Worm (Caenorhabditis elegans) whole organism, L3 larva: ENCODE data around the gene lron-4.

Experiments used
- R02D3.7 ChIP-seq: fragments of 150-350 bp; optimal IDR thresholded peaks from 2 replicates; lab custom pipeline; 2014; ENCODE audit warnings: missing biosample characterization, missing genetic modification characterization
- ZK546.5 ChIP-seq: sonication (generic microtip); optimal IDR thresholded peaks from 2 replicates; lab custom pipeline; 2017; ENCODE audit warnings: missing biosample characterization, missing genetic modification characterization
- aly-2 ChIP-seq: fragments of 150-350 bp; optimal IDR thresholded peaks from 2 replicates; lab custom pipeline; 2014; ENCODE audit warnings: missing biosample characterization, missing genetic modification characterization
- ama-1 ChIP-seq: fragments of 150-350 bp; optimal IDR thresholded peaks from 2 replicates; lab custom pipeline; 2018
- ceh-28 ChIP-seq: fragments of 150-350 bp; optimal IDR thresholded peaks from 2 replicates; lab custom pipeline; 2014; ENCODE audit warnings: missing biosample characterization, missing genetic modification reagents, missing genetic modification characterization
- ceh-82 ChIP-seq: fragments of 150-350 bp; optimal IDR thresholded peaks from 2 replicates; lab custom pipeline; 2014; ENCODE audit warnings: missing biosample characterization, missing genetic modification characterization
- ceh-9 ChIP-seq: sonication (generic microtip); optimal IDR thresholded peaks from 2 replicates; lab custom pipeline; 2018; ENCODE audit warnings: missing biosample characterization, missing genetic modification characterization
- egl-27 ChIP-seq: sonication (generic microtip); optimal IDR thresholded peaks from 4 replicates; lab custom pipeline; 2017; ENCODE audit warnings: missing biosample characterization, missing genetic modification reagents, missing genetic modification characterization
- egl-5 ChIP-seq: fragments of 150-350 bp; optimal IDR thresholded peaks from 2 replicates; lab custom pipeline; 2017; ENCODE audit warnings: missing biosample characterization, missing genetic modification reagents, missing genetic modification characterization, inconsistent platforms
- elt-1 ChIP-seq: fragments of 150-350 bp; optimal IDR thresholded peaks from 2 replicates; lab custom pipeline; 2014; ENCODE audit warnings: missing biosample characterization, missing genetic modification characterization
- elt-2 ChIP-seq: sonication (generic microtip); optimal IDR thresholded peaks from 2 replicates; lab custom pipeline; 2016; ENCODE audit warnings: missing genetic modification reagents, mild to moderate bottlenecking, missing genetic modification characterization, missing compliant biosample characterization
- elt-3 ChIP-seq, 3 experiments: fragments of 150-350 bp in 1 of 3; sonication (generic microtip) in 2 of 3; optimal IDR thresholded peaks; 2 replicates in 2 of 3; 4 replicates in 1 of 3; lab custom pipeline; 2014 to 2017; ENCODE audit warnings: missing biosample characterization in 3 of 3, missing genetic modification characterization in 3 of 3
- eor-1 ChIP-seq, 2 experiments: fragments of 150-350 bp; optimal IDR thresholded peaks; 2 replicates each; lab custom pipeline; 2014 to 2018; ENCODE audit warnings: missing biosample characterization in 2 of 2, missing genetic modification characterization in 2 of 2
- fkh-10 ChIP-seq: sonication (generic microtip); optimal IDR thresholded peaks from 2 replicates; lab custom pipeline; 2017; ENCODE audit warnings: missing biosample characterization, missing genetic modification reagents, missing genetic modification characterization
- fos-1 ChIP-seq: fragments of 150-350 bp; optimal IDR thresholded peaks from 2 replicates; lab custom pipeline; 2014; ENCODE audit warnings: missing biosample characterization, missing genetic modification characterization
- hmg-11 ChIP-seq: sonication (generic microtip); optimal IDR thresholded peaks from 2 replicates; lab custom pipeline; 2016; ENCODE audit warnings: missing genetic modification characterization, missing compliant biosample characterization
- jun-1 ChIP-seq: fragments of 150-350 bp; optimal IDR thresholded peaks from 2 replicates; lab custom pipeline; 2014; ENCODE audit warnings: missing biosample characterization, missing genetic modification reagents, missing genetic modification characterization
- lin-15B ChIP-seq: fragments of 150-350 bp; optimal IDR thresholded peaks from 2 replicates; lab custom pipeline; 2014; ENCODE audit warnings: missing biosample characterization, missing genetic modification characterization
- lin-39 ChIP-seq: fragments of 150-350 bp; optimal IDR thresholded peaks from 2 replicates; lab custom pipeline; 2018; ENCODE audit warnings: missing biosample characterization, missing genetic modification reagents, missing genetic modification characterization
- lsy-12 ChIP-seq: sonication (generic microtip); optimal IDR thresholded peaks from 2 replicates; lab custom pipeline; 2016; ENCODE audit warnings: mild to moderate bottlenecking, missing genetic modification characterization, missing compliant biosample characterization
- mdl-1 ChIP-seq: fragments of 150-350 bp; optimal IDR thresholded peaks from 2 replicates; lab custom pipeline; 2014; ENCODE audit warnings: missing biosample characterization, missing genetic modification characterization
- mml-1 ChIP-seq: fragments of 150-350 bp; sonication (generic microtip); optimal IDR thresholded peaks from 3 replicates; lab custom pipeline; 2014; ENCODE audit warnings: missing biosample characterization, missing genetic modification characterization
- nfya-1 ChIP-seq: sonication (generic microtip); optimal IDR thresholded peaks from 2 replicates; lab custom pipeline; 2017; ENCODE audit warnings: missing genetic modification characterization, mild to moderate bottlenecking, missing compliant biosample characterization, antibody characterized with exemption, moderate library complexity; ENCODE audit not compliant: insufficient read depth
- nhr-11 ChIP-seq: fragments of 150-350 bp; optimal IDR thresholded peaks from 2 replicates; lab custom pipeline; 2014; ENCODE audit warnings: missing biosample characterization, missing genetic modification characterization
- nhr-237 ChIP-seq: fragments of 150-350 bp; optimal IDR thresholded peaks from 2 replicates; lab custom pipeline; 2014; ENCODE audit warnings: missing biosample characterization, missing genetic modification characterization
- nhr-25 ChIP-seq: sonication (generic microtip); optimal IDR thresholded peaks from 2 replicates; lab custom pipeline; 2017; ENCODE audit warnings: missing biosample characterization, missing genetic modification characterization
- nhr-28 ChIP-seq: fragments of 150-350 bp; optimal IDR thresholded peaks from 2 replicates; lab custom pipeline; 2014; ENCODE audit warnings: missing biosample characterization, missing genetic modification characterization
- nhr-77 ChIP-seq: fragments of 150-350 bp; optimal IDR thresholded peaks from 2 replicates; lab custom pipeline; 2014; ENCODE audit warnings: missing biosample characterization, missing genetic modification characterization
- pha-4 ChIP-seq: fragments of 150-350 bp; optimal IDR thresholded peaks from 2 replicates; lab custom pipeline; 2014; ENCODE audit warnings: missing biosample characterization, missing genetic modification reagents, missing genetic modification characterization
- pqm-1 ChIP-seq: fragments of 150-350 bp; optimal IDR thresholded peaks from 2 replicates; lab custom pipeline; 2017; ENCODE audit warnings: missing biosample characterization, missing genetic modification characterization, inconsistent platforms
- sea-2 ChIP-seq: fragments of 150-350 bp; sonication (generic microtip); optimal IDR thresholded peaks from 4 replicates; lab custom pipeline; 2014; ENCODE audit warnings: missing biosample characterization, missing genetic modification reagents, missing genetic modification characterization
- skn-1 ChIP-seq: fragments of 150-350 bp; optimal IDR thresholded peaks from 2 replicates; lab custom pipeline; 2014; ENCODE audit warnings: missing biosample characterization, missing genetic modification characterization
- snpc-4 ChIP-seq: fragments of 150-350 bp; optimal IDR thresholded peaks from 2 replicates; lab custom pipeline; 2014; ENCODE audit warnings: missing biosample characterization, missing genetic modification characterization
- tbx-2 ChIP-seq: sonication (generic microtip); optimal IDR thresholded peaks from 2 replicates; lab custom pipeline; 2016; ENCODE audit warnings: mild to moderate bottlenecking, missing genetic modification characterization, missing compliant biosample characterization
- unc-39 ChIP-seq: sonication (generic microtip); optimal IDR thresholded peaks from 4 replicates; lab custom pipeline; 2017; ENCODE audit warnings: missing biosample characterization, missing genetic modification characterization
- zag-1 ChIP-seq: fragments of 150-350 bp; optimal IDR thresholded peaks from 2 replicates; lab custom pipeline; 2014; ENCODE audit warnings: missing biosample characterization, missing genetic modification characterization
- ztf-11 ChIP-seq: fragments of 150-350 bp; optimal IDR thresholded peaks from 2 replicates; lab custom pipeline; 2014; ENCODE audit warnings: missing biosample characterization, missing genetic modification characterization
- ztf-4 ChIP-seq: fragments of 150-350 bp; optimal IDR thresholded peaks from 2 replicates; lab custom pipeline; 2014; ENCODE audit warnings: missing biosample characterization, missing genetic modification characterization

The lron-4 gene

ce11 chrII:8141135-8141534 is 29.2 kb upstream of the lron-4 start:
- TF ChIP-seq nhr-25 (tag; lab: Kevin White, UChicago) = no peak
- TF ChIP-seq sea-2 (GFP tag; lab: Kevin White, UChicago) = no peak
- no peak for TF ChIP-seq ceh-28 (tag; lab: Kevin White, UChicago)
- TF ChIP-seq mdl-1 (tag; lab: Kevin White, UChicago) = no peak
- no peak for TF ChIP-seq tbx-2
- no peak for TF ChIP-seq lin-15B (tag; lab: Kevin White, UChicago)
- no peak for TF ChIP-seq egl-27
- TF ChIP-seq lsy-12 (tag; lab: Kevin White, UChicago) = no peak
- TF ChIP-seq fos-1 (tag; lab: Kevin White, UChicago) = no peak
- TF ChIP-seq ceh-82 (tag; lab: Kevin White, UChicago) = no peak
- no peak for TF ChIP-seq nfya-1 (tag; lab: Kevin White, UChicago)
- no peak for TF ChIP-seq pqm-1 (tag; lab: Kevin White, UChicago)
- no peak for TF ChIP-seq skn-1 (tag; lab: Kevin White, UChicago)
- TF ChIP-seq egl-5 (tag; lab: Kevin White, UChicago) = no peak
- no peak for TF ChIP-seq lin-39 (tag; lab: Kevin White, UChicago)
- no peak for TF ChIP-seq nhr-11 (tag; lab: Kevin White, UChicago)
- TF ChIP-seq ztf-11 (tag; lab: Kevin White, UChicago) = no peak

DNA sequence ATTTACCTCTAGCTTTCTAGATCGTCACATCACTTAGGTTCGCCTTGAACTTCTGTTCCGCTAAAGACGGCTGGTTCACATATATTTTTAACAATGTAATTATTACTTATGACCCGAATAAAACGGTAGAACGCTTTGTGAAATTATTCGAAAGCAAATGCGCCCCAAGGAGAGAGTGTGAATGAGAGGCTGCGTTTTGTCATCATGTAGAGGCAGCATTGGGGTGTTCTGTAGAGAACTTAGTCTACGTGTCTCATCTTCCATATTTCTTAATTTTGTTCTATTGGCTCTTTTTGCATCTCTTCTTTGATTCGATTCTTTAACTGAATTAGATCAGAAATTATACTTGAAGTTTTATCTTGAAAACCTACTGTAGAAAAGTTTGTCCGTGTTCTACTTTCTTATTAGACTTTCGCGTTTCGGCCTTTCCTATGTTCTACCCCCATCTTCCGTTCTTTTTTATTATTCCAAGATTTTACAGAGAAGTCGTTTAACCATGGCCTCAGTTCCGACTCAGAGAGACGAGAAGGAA is 26.1 kb upstream of the lron-4 start, which contains the start of gene cdc-48.2:
Gene cdc-48.2 (plus strand): TSS at position 482 of the 532 bp plus-strand sequence.
- peak; percentile 90 for TF ChIP-seq skn-1 (tag; lab: Kevin White, UChicago)
- no peak for TF ChIP-seq elt-3 (tag; optimal IDR thresholded peaks at IDR 0.05; lab: Kevin White, UChicago)
- TF ChIP-seq nfya-1 (tag; lab: Kevin White, UChicago) = peak; percentile 27
- TF ChIP-seq pha-4 (tag; lab: Kevin White, UChicago) = peak; percentile 2
- no peak for TF ChIP-seq tbx-2
- no peak for TF ChIP-seq aly-2 (tag; lab: Kevin White, UChicago)
- no peak for TF ChIP-seq eor-1 (tag; optimal IDR thresholded peaks at IDR 0.05; lab: Kevin White, UChicago)
- peak; percentile 34 for TF ChIP-seq lin-15B (tag; lab: Kevin White, UChicago)
- no peak for TF ChIP-seq zag-1 (tag; lab: Kevin White, UChicago)
- TF ChIP-seq, all 47 proteins: peak for 4

DNA sequence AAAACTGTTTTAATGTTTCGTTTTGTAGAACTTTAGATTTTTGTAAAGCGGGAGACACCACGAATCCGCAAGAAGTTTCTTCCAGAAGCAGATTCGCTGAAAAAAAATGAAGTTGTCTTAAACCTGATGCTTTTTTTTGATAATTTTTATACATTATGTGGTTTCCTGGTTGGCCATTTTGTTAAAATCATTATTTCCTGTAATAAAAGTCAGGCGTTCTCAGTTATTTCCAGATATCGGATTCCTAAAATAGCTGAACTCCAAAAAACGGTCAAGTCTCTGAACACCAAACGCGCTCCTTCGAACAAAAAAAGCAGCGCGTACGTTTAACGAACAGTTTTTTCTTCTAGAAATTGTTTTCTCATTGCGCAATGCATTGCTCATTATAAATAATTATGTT is 25.4 kb upstream of the lron-4 start:
- TF ChIP-seq egl-27 (no peak), lin-15B (tag; lab: Kevin White, UChicago) (peak; percentile 31), nfya-1 (tag; lab: Kevin White, UChicago) (peak; percentile 26), lin-39 (tag; lab: Kevin White, UChicago) (no peak), hmg-11 (tag; lab: Kevin White, UChicago) (no peak), ceh-28 (tag; lab: Kevin White, UChicago) (no peak), fkh-10 (GFP tag; lab: Kevin White, UChicago) (no peak), aly-2 (tag; lab: Kevin White, UChicago) (no peak), nhr-25 (tag; lab: Kevin White, UChicago) (peak; percentile 16), snpc-4 (peak; percentile 14), tbx-2 (no peak), pha-4 (tag; lab: Kevin White, UChicago) (peak; percentile 53), jun-1 (tag; lab: Kevin White, UChicago) (no peak)

DNA sequence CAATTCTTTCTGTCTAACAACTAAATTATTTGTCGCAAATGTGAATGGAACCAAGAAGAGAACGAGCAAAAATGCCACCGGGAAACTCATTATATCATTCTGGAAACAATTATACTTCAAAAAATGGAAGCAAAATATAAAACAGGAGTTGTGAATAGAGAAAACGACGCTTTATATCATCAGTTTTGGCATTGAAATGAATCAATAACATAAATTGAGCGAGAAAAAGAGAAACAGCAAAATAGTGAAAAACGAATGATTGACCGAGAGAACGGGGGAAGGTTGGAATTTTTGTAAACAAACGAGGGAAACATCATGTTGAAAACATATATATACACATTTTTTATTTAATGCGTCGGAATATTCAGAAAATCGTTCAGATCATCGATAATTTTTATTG is 24.9 kb upstream of the lron-4 start, which contains the start of gene ctns-1:
Gene ctns-1 (minus strand): TSS at position 101 of the 400 bp plus-strand sequence.
- no peak for TF ChIP-seq mml-1 (tag; lab: Kevin White, UChicago)
- TF ChIP-seq pha-4 (tag; lab: Kevin White, UChicago) = peak; percentile 30

DNA sequence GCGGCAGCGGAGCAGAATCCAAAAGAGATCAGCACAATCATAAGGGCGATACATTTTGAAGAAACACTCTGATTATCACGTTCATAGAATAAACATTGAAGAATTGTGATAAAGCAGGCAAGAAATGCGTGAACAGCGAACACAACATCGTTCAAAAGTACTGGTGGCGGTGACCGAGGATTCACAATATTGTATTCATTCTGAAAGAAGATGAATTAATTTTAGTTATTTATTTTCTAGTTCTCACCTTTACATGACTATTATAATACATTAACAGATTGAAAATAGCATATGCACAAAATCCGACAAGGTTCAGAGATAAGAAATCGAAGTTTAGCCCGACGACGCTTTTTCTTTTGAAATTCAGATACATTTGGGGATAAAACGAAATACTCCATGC is 24.0 kb upstream of the lron-4 start:
- no peak for TF ChIP-seq lin-39 (tag; lab: Kevin White, UChicago)
- no peak for TF ChIP-seq ZK546.5 (tag; lab: Kevin White, UChicago)
- no peak for TF ChIP-seq mdl-1 (tag; lab: Kevin White, UChicago)

- no peak for TF ChIP-seq ceh-9 (tag; lab: Kevin White, UChicago)
- TF ChIP-seq snpc-4 = peak; percentile 21
- TF ChIP-seq ztf-4 (tag; lab: Kevin White, UChicago) = no peak
- peak; percentile 55 for TF ChIP-seq ceh-28 (tag; lab: Kevin White, UChicago)
- no peak for TF ChIP-seq sea-2 (GFP tag; lab: Kevin White, UChicago)
- TF ChIP-seq elt-2 (tag; lab: Kevin White, UChicago) = no peak
- no peak for TF ChIP-seq unc-39 (tag; lab: Kevin White, UChicago)
- TF ChIP-seq eor-1 (tag; optimal IDR thresholded peaks at IDR 0.05; lab: Kevin White, UChicago) = no peak
- no peak for TF ChIP-seq elt-1 (tag; lab: Kevin White, UChicago)
- peak; percentile 5 for TF ChIP-seq jun-1 (tag; lab: Kevin White, UChicago)
- TF ChIP-seq nhr-28 (tag; lab: Kevin White, UChicago) = no peak
- peak; percentile 93 for TF ChIP-seq lin-39 (tag; lab: Kevin White, UChicago)
- TF ChIP-seq pqm-1 (tag; lab: Kevin White, UChicago) = no peak
- peak; percentile 31 for TF ChIP-seq R02D3.7 (tag; lab: Kevin White, UChicago)
- peak; percentile 47 for TF ChIP-seq fkh-10 (GFP tag; lab: Kevin White, UChicago)
- TF ChIP-seq ama-1 (lab: Kevin White, UChicago) = peak; percentile 23
- no peak for TF ChIP-seq mml-1 (tag; lab: Kevin White, UChicago)
- peak; percentile 19 for TF ChIP-seq nhr-11 (tag; lab: Kevin White, UChicago)
- no peak for TF ChIP-seq nhr-237 (tag; lab: Kevin White, UChicago)
- TF ChIP-seq nhr-77 (tag; lab: Kevin White, UChicago) = no peak
- TF ChIP-seq pha-4 (tag; lab: Kevin White, UChicago) = peak; percentile 62
- peak; percentile 60 for TF ChIP-seq egl-5 (tag; lab: Kevin White, UChicago)
Measured at ce11 chrII:8131413-8131966, 19.5 kb upstream of the lron-4 start.
